Worm (Caenorhabditis elegans) whole organism, L2 larva: Measurements from ENCODE around the gene mct-3.

ENCODE experiments used
- F13H6.1 ChIP-seq: sonication (generic microtip); optimal IDR thresholded peaks from 2 replicates; lab custom pipeline; 2016; ENCODE audit warnings: missing genetic modification characterization, missing compliant biosample characterization
- ZK546.5 ChIP-seq: sonication (generic microtip); optimal IDR thresholded peaks from 2 replicates; lab custom pipeline; 2017; ENCODE audit warnings: missing biosample characterization, missing genetic modification characterization
- alr-1 ChIP-seq: fragments of 150-350 bp; optimal IDR thresholded peaks from 2 replicates; lab custom pipeline; 2014; ENCODE audit warnings: missing biosample characterization, missing genetic modification characterization
- ama-1 ChIP-seq: fragments of 150-350 bp; optimal IDR thresholded peaks from 2 replicates; lab custom pipeline; 2018; ENCODE audit warnings: inconsistent platforms
- dmd-4 ChIP-seq: sonication (generic microtip); optimal IDR thresholded peaks from 2 replicates; lab custom pipeline; 2017; ENCODE audit warnings: missing biosample characterization, missing genetic modification characterization
- elt-1 ChIP-seq: fragments of 150-350 bp; optimal IDR thresholded peaks from 2 replicates; lab custom pipeline; 2014; ENCODE audit warnings: missing biosample characterization, missing genetic modification characterization
- elt-3 ChIP-seq: sonication (generic microtip); optimal IDR thresholded peaks from 2 replicates; lab custom pipeline; 2017; ENCODE audit warnings: missing biosample characterization, missing genetic modification characterization
- fos-1 ChIP-seq: fragments of 150-350 bp; optimal IDR thresholded peaks from 2 replicates; lab custom pipeline; 2014; ENCODE audit warnings: missing biosample characterization, missing genetic modification characterization
- lin-13 ChIP-seq: fragments of 150-350 bp; optimal IDR thresholded peaks from 2 replicates; lab custom pipeline; 2014; ENCODE audit warnings: missing biosample characterization, missing genetic modification reagents, missing genetic modification characterization
- mbf-1 ChIP-seq: sonication (generic microtip); optimal IDR thresholded peaks from 2 replicates; lab custom pipeline; 2017; ENCODE audit warnings: missing biosample characterization, missing genetic modification characterization
- mdl-1 ChIP-seq, 2 experiments: fragments of 150-350 bp in 1 of 2; sonication (generic microtip) in 1 of 2; optimal IDR thresholded peaks; 2 replicates each; lab custom pipeline; 2017; ENCODE audit warnings: missing biosample characterization in 2 of 2, missing genetic modification characterization in 2 of 2
- nhr-10 ChIP-seq: sonication (generic microtip); optimal IDR thresholded peaks from 2 replicates; lab custom pipeline; 2017; ENCODE audit warnings: missing biosample characterization, missing genetic modification characterization
- nhr-12 ChIP-seq: fragments of 150-350 bp; optimal IDR thresholded peaks from 2 replicates; lab custom pipeline; 2014; ENCODE audit warnings: missing biosample characterization, missing genetic modification characterization
- nhr-129 ChIP-seq: fragments of 150-350 bp; optimal IDR thresholded peaks from 2 replicates; lab custom pipeline; 2014; ENCODE audit warnings: missing biosample characterization, missing genetic modification characterization
- nhr-23 ChIP-seq: fragments of 150-350 bp; optimal IDR thresholded peaks from 2 replicates; lab custom pipeline; 2014; ENCODE audit warnings: missing biosample characterization, missing genetic modification reagents, missing genetic modification characterization
- nhr-237 ChIP-seq: fragments of 150-350 bp; optimal IDR thresholded peaks from 2 replicates; lab custom pipeline; 2014; ENCODE audit warnings: missing biosample characterization, missing genetic modification characterization
- nhr-77 ChIP-seq: fragments of 150-350 bp; optimal IDR thresholded peaks from 2 replicates; lab custom pipeline; 2014; ENCODE audit warnings: missing biosample characterization, missing genetic modification characterization
- peb-1 ChIP-seq: fragments of 150-350 bp; optimal IDR thresholded peaks from 2 replicates; lab custom pipeline; 2014; ENCODE audit warnings: missing biosample characterization, missing genetic modification characterization
- skn-1 ChIP-seq: sonication (generic microtip); optimal IDR thresholded peaks from 2 replicates; lab custom pipeline; 2017; ENCODE audit warnings: missing biosample characterization, missing genetic modification characterization
- sma-3 ChIP-seq: sonication (generic microtip); optimal IDR thresholded peaks from 2 replicates; lab custom pipeline; 2016; ENCODE audit warnings: missing genetic modification reagents, missing genetic modification characterization, missing compliant biosample characterization
- sma-9 ChIP-seq, 2 experiments: fragments of 150-350 bp in 1 of 2; sonication (generic microtip) in 1 of 2; optimal IDR thresholded peaks; 2 replicates each; lab custom pipeline; 2014 to 2016; ENCODE audit warnings: missing genetic modification characterization in 2 of 2, mild to moderate bottlenecking in 1 of 2, missing biosample characterization in 1 of 2, missing compliant biosample characterization in 1 of 2, missing genetic modification reagents in 1 of 2, moderate library complexity in 1 of 2
- snpc-4 ChIP-seq: fragments of 150-350 bp; optimal IDR thresholded peaks from 2 replicates; lab custom pipeline; 2014; ENCODE audit warnings: missing biosample characterization, missing genetic modification characterization
- unc-55 ChIP-seq: fragments of 150-350 bp; sonication (generic microtip); optimal IDR thresholded peaks from 3 replicates; lab custom pipeline; 2014; ENCODE audit warnings: missing biosample characterization, missing genetic modification reagents, missing genetic modification characterization
- unc-62 ChIP-seq: fragments of 150-350 bp; optimal IDR thresholded peaks from 2 replicates; lab custom pipeline; 2014; ENCODE audit warnings: missing biosample characterization, missing genetic modification reagents, missing genetic modification characterization
- zag-1 ChIP-seq: fragments of 150-350 bp; optimal IDR thresholded peaks from 2 replicates; lab custom pipeline; 2014; ENCODE audit warnings: missing biosample characterization, missing genetic modification characterization
- ztf-1 ChIP-seq: fragments of 200-800 bp; sonication (Bioruptor generic); conservative IDR thresholded peaks from 2 replicates; pipeline ENCODE4 v1.3.6; 2022; ENCODE audit warnings: missing genetic modification characterization, missing compliant biosample characterization
- ztf-11 ChIP-seq: sonication (generic microtip); optimal IDR thresholded peaks from 2 replicates; lab custom pipeline; 2017; ENCODE audit warnings: missing biosample characterization, missing genetic modification characterization

Gene mct-3

ce11 chrX:13886195-13886594 lies 33.5 kb downstream of the mct-3 start:
- no peak for TF ChIP-seq elt-3
- TF ChIP-seq nhr-237 (tag; lab: Kevin White, UChicago), result no peak
- TF ChIP-seq alr-1, result no peak
- TF ChIP-seq nhr-12, result no peak
- no peak for TF ChIP-seq ztf-1 (GFP tag; lab: Robert Waterston, UW)
- no peak for TF ChIP-seq elt-1 (tag; lab: Kevin White, UChicago)
- no peak for TF ChIP-seq ztf-11
- no peak for TF ChIP-seq unc-55 (GFP tag; lab: Kevin White, UChicago)
- TF ChIP-seq peb-1 (tag; lab: Kevin White, UChicago), result no peak
- TF ChIP-seq nhr-23, result no peak
- TF ChIP-seq fos-1, result no peak

ce11 chrX:13893256-13893655 lies 40.5 kb downstream of the mct-3 start, which contains the start of gene sra-37:
sra-37 (minus strand) TSS chrX:13893356.
- no peak for TF ChIP-seq unc-62 (GFP tag; lab: Kevin White, UChicago)

ce11 chrX:13900047-13900446 lies 47.3 kb downstream of the mct-3 start, which contains the start of gene sra-38:
sra-38 (minus strand) TSS chrX:13900147.
- TF ChIP-seq zag-1 (tag; lab: Kevin White, UChicago), result no peak
- no peak for TF ChIP-seq sma-9 (GFP tag; optimal IDR thresholded peaks at IDR 0.05; lab: Kevin White, UChicago)
- no peak for TF ChIP-seq sma-9 (tag; optimal IDR thresholded peaks at IDR 0.05; lab: Kevin White, UChicago)
- no peak for TF ChIP-seq ama-1 (lab: Kevin White, UChicago)
- TF ChIP-seq nhr-77 (tag; lab: Kevin White, UChicago), result no peak
- no peak for TF ChIP-seq snpc-4 (tag; lab: Kevin White, UChicago)
- TF ChIP-seq elt-1 (tag; lab: Kevin White, UChicago), result no peak
- no peak for TF ChIP-seq unc-62 (GFP tag; lab: Kevin White, UChicago)
- TF ChIP-seq mdl-1 (tag; optimal IDR thresholded peaks at IDR 0.05; lab: Kevin White, UChicago), result no peak
- no peak for TF ChIP-seq nhr-129 (tag; lab: Kevin White, UChicago)
- no peak for TF ChIP-seq alr-1
- no peak for TF ChIP-seq elt-3
- no peak for TF ChIP-seq dmd-4 (tag; lab: Kevin White, UChicago)
- TF ChIP-seq skn-1 (tag; lab: Kevin White, UChicago), result no peak

ce11 chrX:13903328-13903727 lies 50.6 kb downstream of the mct-3 start, which contains the start of gene sra-39:
sra-39 (minus strand) TSS chrX:13903428.
- TF ChIP-seq lin-13 (GFP tag; lab: Kevin White, UChicago) (no peak), elt-3 (no peak), unc-62 (GFP tag; lab: Kevin White, UChicago) (no peak), sma-9 (GFP tag; optimal IDR thresholded peaks at IDR 0.05; lab: Kevin White, UChicago) (no peak), sma-9 (tag; optimal IDR thresholded peaks at IDR 0.05; lab: Kevin White, UChicago) (no peak)
- TF ChIP-seq, all 48 proteins: peak for 0

ce11 chrX:13903769-13904168 lies 51.1 kb downstream of the mct-3 start:
- TF ChIP-seq nhr-10 (tag; lab: Kevin White, UChicago) (no peak), F13H6.1 (tag; lab: Kevin White, UChicago) (no peak), sma-3 (GFP tag; lab: Kevin White, UChicago) (no peak), ZK546.5 (tag; lab: Kevin White, UChicago) (no peak), nhr-12 (no peak), mbf-1 (tag; lab: Kevin White, UChicago) (no peak), mdl-1 (tag; optimal IDR thresholded peaks at IDR 0.05; lab: Kevin White, UChicago) (no peak)
